Fruit fly (Drosophila melanogaster): Measurements from ENCODE around the gene Lasp.

dm6 chr3L:16727939-16728635, 16.6 kb upstream of the Lasp start, which contains the start of gene PGRP-SB1:
- TF ChIP-seq CG8478 (optimal IDR thresholded peaks at IDR 0.05) (no peak), CTCF (optimal IDR thresholded peaks at IDR 0.05) (no peak)

Data from S2 (cell line).